Comparison of ENCODE assay signal across 5 worm cellular contexts in the genomic region with DNA sequence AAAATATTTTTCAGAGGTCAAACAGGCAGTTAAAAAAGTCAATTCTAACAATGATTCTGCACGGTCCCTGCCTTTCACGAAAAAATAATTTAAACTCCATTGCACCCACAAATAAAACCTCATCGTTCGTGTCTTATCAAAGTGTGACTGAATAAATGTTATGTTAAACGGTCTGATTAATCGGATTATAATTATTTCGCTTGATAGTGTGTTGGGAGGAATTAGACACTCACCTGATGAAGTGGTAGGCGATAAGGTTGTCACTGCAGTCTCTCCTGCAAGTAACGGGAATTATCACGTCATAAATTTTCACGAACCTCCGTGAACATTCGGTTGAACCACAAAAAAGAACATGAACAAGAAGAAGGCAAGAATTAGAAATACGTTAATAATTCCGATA.
TF ChIP-seq lines count a peak whose summit lies in the region.

No protein-coding gene starts in this region.

TF ChIP-seq in whole organism, L1 larva, 84 proteins besides CTCF, POLR2A, EP300 and RAD21:
- TF ChIP-seq lin-35 (GFP tag; optimal IDR thresholded peaks at IDR 0.05; lab: Kevin White, UChicago), result peak in 1 of 2 experiments; percentile 14
- no peak for TF ChIP-seq grh-1 (GFP tag; IDR thresholded peaks at IDR 0.05; lab: Robert Waterston, UW)
- TF ChIP-seq ceh-90 (tag; optimal IDR thresholded peaks at IDR 0.05; lab: Kevin White, UChicago), result no peak
- TF ChIP-seq ces-1 (GFP tag; optimal IDR thresholded peaks at IDR 0.05; lab: Kevin White, UChicago), result no peak
- TF ChIP-seq egl-27 (tag; optimal IDR thresholded peaks at IDR 0.05; lab: Kevin White, UChicago), result no peak
- TF ChIP-seq unc-130 (tag; optimal IDR thresholded peaks at IDR 0.05; lab: Kevin White, UChicago), result no peak
- TF ChIP-seq nhr-90 (tag; optimal IDR thresholded peaks at IDR 0.05; lab: Kevin White, UChicago; ENCODE audit: poor library complexity), result no peak
- no peak for TF ChIP-seq hlh-17 (GFP tag; optimal IDR thresholded peaks at IDR 0.05; lab: Kevin White, UChicago; ENCODE audit: borderline replicate concordance)
- no peak for TF ChIP-seq zag-1 (tag; optimal IDR thresholded peaks at IDR 0.05; lab: Kevin White, UChicago)
- no peak for TF ChIP-seq nhr-76 (tag; optimal IDR thresholded peaks at IDR 0.05; lab: Kevin White, UChicago)
- TF ChIP-seq C04F5.9 (tag; optimal IDR thresholded peaks at IDR 0.05; lab: Kevin White, UChicago), result no peak
- TF ChIP-seq unc-62 (GFP tag; optimal IDR thresholded peaks at IDR 0.05; lab: Kevin White, UChicago), result no peak
- TF ChIP-seq jun-1 (tag; optimal IDR thresholded peaks at IDR 0.05; lab: Kevin White, UChicago), result peak; percentile 8
- peak; percentile 91 for TF ChIP-seq elt-2 (tag; optimal IDR thresholded peaks at IDR 0.05; lab: Kevin White, UChicago)
- TF ChIP-seq lsy-2 (tag; optimal IDR thresholded peaks at IDR 0.05; lab: Kevin White, UChicago), result no peak

TF ChIP-seq in whole organism, L2 larva, 48 proteins besides CTCF, POLR2A, EP300 and RAD21:
- TF ChIP-seq sma-9 (GFP tag; optimal IDR thresholded peaks at IDR 0.05; lab: Kevin White, UChicago), result peak; percentile 50
- TF ChIP-seq sma-9 (tag; optimal IDR thresholded peaks at IDR 0.05; lab: Kevin White, UChicago), result no peak
- TF ChIP-seq fos-1 (tag; optimal IDR thresholded peaks at IDR 0.05; lab: Kevin White, UChicago), result peak; percentile 76
- TF ChIP-seq nhr-237 (tag; optimal IDR thresholded peaks at IDR 0.05; lab: Kevin White, UChicago), result no peak

TF ChIP-seq in whole organism, L3 larva, 47 proteins besides CTCF, POLR2A, EP300 and RAD21:
- TF ChIP-seq ZK546.5 (tag; optimal IDR thresholded peaks at IDR 0.05; lab: Kevin White, UChicago) (no peak), nhr-43 (tag; optimal IDR thresholded peaks at IDR 0.05; lab: Kevin White, UChicago; ENCODE audit: poor library complexity, severe bottlenecking) (no peak), ztf-11 (tag; optimal IDR thresholded peaks at IDR 0.05; lab: Kevin White, UChicago) (no peak), ceh-9 (tag; optimal IDR thresholded peaks at IDR 0.05; lab: Kevin White, UChicago) (no peak), pqm-1 (tag; optimal IDR thresholded peaks at IDR 0.05; lab: Kevin White, UChicago) (peak; percentile 64), elt-2 (tag; optimal IDR thresholded peaks at IDR 0.05; lab: Kevin White, UChicago) (peak; percentile 90), jun-1 (tag; optimal IDR thresholded peaks at IDR 0.05; lab: Kevin White, UChicago) (peak; percentile 66), ceh-28 (tag; optimal IDR thresholded peaks at IDR 0.05; lab: Kevin White, UChicago) (no peak)
TF ChIP-seq in whole organism, L3 larva: peak in this region for 3.

TF ChIP-seq in whole organism, L4 larva, 104 proteins besides CTCF, POLR2A, EP300 and RAD21:
- TF ChIP-seq ZK546.5 (tag; optimal IDR thresholded peaks at IDR 0.05; lab: Kevin White, UChicago) (no peak), dmd-6 (GFP tag; IDR thresholded peaks at IDR 0.05; lab: Robert Waterston, UW) (peak; percentile 74), nhr-28 (tag; optimal IDR thresholded peaks at IDR 0.05; lab: Kevin White, UChicago) (peak; percentile 45), zfp-3 (GFP tag; conservative IDR thresholded peaks at IDR 0.05; lab: Robert Waterston, UW) (no peak), hlh-11 (tag; optimal IDR thresholded peaks at IDR 0.05; lab: Kevin White, UChicago) (peak; percentile 60), aly-2 (tag; optimal IDR thresholded peaks at IDR 0.05; lab: Kevin White, UChicago) (no peak), pqm-1 (tag; optimal IDR thresholded peaks at IDR 0.05; lab: Kevin White, UChicago) (peak; percentile 88)

TF ChIP-seq in whole organism, young adult, 124 proteins besides CTCF, POLR2A, EP300 and RAD21:
- TF ChIP-seq nhr-179 (tag; optimal IDR thresholded peaks at IDR 0.05; lab: Kevin White, UChicago) (no peak), bed-2 (GFP tag; IDR thresholded peaks at IDR 0.05; lab: Robert Waterston, UW) (no peak), nhr-80 (tag; optimal IDR thresholded peaks at IDR 0.05; lab: Kevin White, UChicago) (peak; percentile 72), sptf-2 (GFP tag; optimal IDR thresholded peaks at IDR 0.05; lab: Kevin White, UChicago) (no peak), C06A6.2 (GFP tag; conservative IDR thresholded peaks at IDR 0.05; lab: Robert Waterston, UW) (no peak), ceh-91 (GFP tag; IDR thresholded peaks at IDR 0.05; lab: Robert Waterston, UW) (no peak)
